Worm (Caenorhabditis elegans) whole organism, late embryonic: ENCODE results near the gene srg-17.

Experiments used
- C08G9.2 ChIP-seq: sonication (generic microtip); optimal IDR thresholded peaks from 2 replicates; lab custom pipeline; 2016; ENCODE audit warnings: mild to moderate bottlenecking, missing genetic modification characterization, moderate library complexity, missing compliant biosample characterization
- K02D7.2 ChIP-seq: sonication (generic microtip); optimal IDR thresholded peaks from 2 replicates; lab custom pipeline; 2017; ENCODE audit warnings: mild to moderate bottlenecking, missing genetic modification characterization, missing compliant biosample characterization
- Y22D7AL.16 ChIP-seq: sonication (generic microtip); optimal IDR thresholded peaks from 2 replicates; lab custom pipeline; 2016; ENCODE audit warnings: missing genetic modification characterization, missing compliant biosample characterization
- ama-1 ChIP-seq: fragments of 150-350 bp; optimal IDR thresholded peaks from 2 replicates; lab custom pipeline; 2014
- ceh-9 ChIP-seq: sonication (generic microtip); optimal IDR thresholded peaks from 2 replicates; lab custom pipeline; 2016; ENCODE audit warnings: mild to moderate bottlenecking, missing genetic modification characterization, inconsistent platforms, missing compliant biosample characterization
- che-1 ChIP-seq: sonication (generic microtip); optimal IDR thresholded peaks from 2 replicates; lab custom pipeline; 2016; ENCODE audit warnings: mild to moderate bottlenecking, missing genetic modification characterization, missing compliant biosample characterization
- dve-1 ChIP-seq: sonication (generic microtip); optimal IDR thresholded peaks from 2 replicates; lab custom pipeline; 2017; ENCODE audit warnings: antibody characterized with exemption, mild to moderate bottlenecking, missing genetic modification characterization, missing compliant biosample characterization
- lim-6 ChIP-seq: sonication (generic microtip); optimal IDR thresholded peaks from 2 replicates; lab custom pipeline; 2016; ENCODE audit warnings: missing genetic modification characterization, missing compliant biosample characterization
- nfya-1 ChIP-seq: sonication (generic microtip); optimal IDR thresholded peaks from 2 replicates; lab custom pipeline; 2017; ENCODE audit warnings: missing genetic modification characterization, mild to moderate bottlenecking, missing compliant biosample characterization, antibody characterized with exemption, moderate library complexity
- pax-1 ChIP-seq: fragments of 150-350 bp; optimal IDR thresholded peaks from 2 replicates; lab custom pipeline; 2014; ENCODE audit warnings: missing biosample characterization, missing genetic modification characterization
- pha-4 ChIP-seq: fragments of 150-350 bp; optimal IDR thresholded peaks from 2 replicates; lab custom pipeline; 2018; ENCODE audit warnings: missing biosample characterization, missing genetic modification reagents, missing genetic modification characterization
- pqm-1 ChIP-seq: sonication (generic microtip); optimal IDR thresholded peaks from 2 replicates; lab custom pipeline; 2016; ENCODE audit warnings: missing genetic modification characterization, missing compliant biosample characterization
- sdc-2 ChIP-seq: sonication (generic microtip); optimal IDR thresholded peaks from 2 replicates; lab custom pipeline; 2016; ENCODE audit warnings: missing genotype, missing genetic modification characterization, missing compliant biosample characterization

DNA sequence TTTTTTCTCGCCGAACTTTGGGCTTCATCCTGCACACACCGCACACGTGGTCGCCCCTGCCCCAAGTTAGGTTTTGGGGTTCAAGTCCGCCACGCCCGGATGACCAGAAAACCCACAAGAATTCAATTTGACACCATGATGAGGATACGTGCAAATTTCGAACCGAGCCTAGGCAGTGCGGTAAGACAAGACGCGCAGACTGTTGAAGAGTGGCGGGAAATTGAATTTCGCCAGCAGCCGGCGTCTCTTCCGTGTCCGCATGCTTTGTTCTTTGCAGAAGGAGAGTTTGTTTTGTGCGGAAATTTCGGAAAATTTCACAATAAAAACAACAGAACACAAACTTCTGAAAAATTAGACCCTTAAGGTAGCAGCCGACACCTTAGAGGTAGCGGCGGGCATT lies 26.5 kb downstream of the srg-17 start:
- TF ChIP-seq ceh-9 (tag; lab: Kevin White, UChicago): no peak
- no peak for TF ChIP-seq nfya-1 (tag; lab: Kevin White, UChicago)
- no peak for TF ChIP-seq Y22D7AL.16 (tag; lab: Kevin White, UChicago)
- no peak for TF ChIP-seq pha-4 (tag; lab: Kevin White, UChicago)
- TF ChIP-seq che-1 (tag; lab: Kevin White, UChicago): no peak
- no peak for TF ChIP-seq pqm-1 (tag; lab: Kevin White, UChicago)
- no peak for TF ChIP-seq ama-1
- no peak for TF ChIP-seq C08G9.2 (tag; lab: Kevin White, UChicago)
- TF ChIP-seq dve-1: no peak
- TF ChIP-seq lim-6: no peak
- TF ChIP-seq sdc-2 (tag; lab: Kevin White, UChicago): no peak
- TF ChIP-seq K02D7.2 (tag; lab: Kevin White, UChicago): no peak
- no peak for TF ChIP-seq pax-1 (tag; lab: Kevin White, UChicago)
